Worm (Caenorhabditis elegans) whole organism, midembryonic: Measurements from ENCODE around the gene mrps-5.

ENCODE experiments used
- cog-1 ChIP-seq: sonication (generic microtip); optimal IDR thresholded peaks from 2 replicates; lab custom pipeline; 2016; ENCODE audit warnings: missing genetic modification characterization, missing compliant biosample characterization
- flt-1 ChIP-seq: fragments of 200-800 bp; sonication (Bioruptor generic); IDR thresholded peaks from 2 replicates; pipeline ENCODE4 v1.3.6; 2022; ENCODE audit warnings: missing genetic modification characterization, missing compliant biosample characterization
- ref-1 ChIP-seq: fragments of 200-800 bp; sonication (Bioruptor generic); conservative IDR thresholded peaks from 2 replicates; pipeline ENCODE4 v1.3.6; 2022; ENCODE audit warnings: missing genetic modification reagents, missing genetic modification characterization, missing compliant biosample characterization
- tab-1 ChIP-seq: fragments of 200-800 bp; sonication (Bioruptor generic); IDR thresholded peaks from 2 replicates; pipeline ENCODE4 v1.3.6; 2022; ENCODE audit warnings: missing genetic modification characterization, missing compliant biosample characterization

DNA sequence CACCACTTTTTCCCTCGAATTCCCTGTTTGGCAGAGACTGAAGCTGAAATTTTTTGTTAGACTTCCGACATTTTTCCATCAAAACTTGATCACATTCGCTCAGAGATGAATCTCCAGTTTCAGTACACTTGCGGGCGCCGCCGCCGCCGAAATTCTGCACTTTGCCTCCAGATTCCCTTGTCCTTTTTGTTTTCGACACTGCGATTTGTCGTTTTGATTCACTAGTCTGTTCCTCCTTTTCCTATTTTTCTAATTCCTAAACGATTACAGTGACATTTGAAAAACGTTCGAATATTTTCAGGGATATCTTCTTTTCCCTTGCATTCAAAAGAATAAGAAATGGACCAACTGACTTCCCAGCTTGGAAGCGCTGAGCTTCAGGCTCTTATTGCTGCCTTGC is 22.5 kb upstream of the mrps-5 start, which contains the start of gene F45D3.2:
- no peak for TF ChIP-seq cog-1 (tag; lab: Kevin White, UChicago)
- TF ChIP-seq flt-1 (GFP tag; lab: Robert Waterston, UW), result no peak
- TF ChIP-seq ref-1, result no peak
- no peak for TF ChIP-seq tab-1
